Worm (Caenorhabditis elegans) whole organism, L1 larva: ENCODE data around the gene lgc-44.

Source experiments
- Y116A8C.19 ChIP-seq: sonication (generic microtip); optimal IDR thresholded peaks from 2 replicates; lab custom pipeline; 2016; ENCODE audit warnings: missing compliant biosample characterization, missing genetic modification characterization, borderline replicate concordance
- alr-1 ChIP-seq: fragments of 200-800 bp; sonication (Bioruptor generic); optimal IDR thresholded peaks from 2 replicates; lab custom pipeline; 2018; ENCODE audit warnings: borderline replicate concordance, mild to moderate bottlenecking, missing genetic modification characterization, missing compliant biosample characterization
- ama-1 ChIP-seq: fragments of 150-350 bp; optimal IDR thresholded peaks from 2 replicates; lab custom pipeline; 2014
- efl-3 ChIP-seq: fragments of 200-800 bp; sonication (Bioruptor generic); optimal IDR thresholded peaks from 2 replicates; lab custom pipeline; 2018; ENCODE audit warnings: mild to moderate bottlenecking, missing genetic modification characterization, missing compliant biosample characterization
- fos-1 ChIP-seq: fragments of 150-350 bp; optimal IDR thresholded peaks from 2 replicates; lab custom pipeline; 2014; ENCODE audit warnings: missing biosample characterization, missing genetic modification characterization
- hlh-17 ChIP-seq: fragments of 200-800 bp; sonication (Bioruptor generic); optimal IDR thresholded peaks from 2 replicates; lab custom pipeline; 2018; ENCODE audit warnings: missing genetic modification characterization, mild to moderate bottlenecking, missing compliant biosample characterization, moderate library complexity, borderline replicate concordance
- lin-39 ChIP-seq: fragments of 150-350 bp; optimal IDR thresholded peaks from 2 replicates; lab custom pipeline; 2014; ENCODE audit warnings: missing biosample characterization, missing genetic modification reagents, missing genetic modification characterization
- nhr-12 ChIP-seq: sonication (generic microtip); optimal IDR thresholded peaks from 2 replicates; lab custom pipeline; 2017; ENCODE audit warnings: missing biosample characterization, missing genetic modification characterization
- nhr-90 ChIP-seq: sonication (generic microtip); optimal IDR thresholded peaks from 2 replicates; lab custom pipeline; 2016; ENCODE audit warnings: mild to moderate bottlenecking, missing genetic modification characterization, missing compliant biosample characterization; ENCODE audit not compliant: poor library complexity
- skn-1 ChIP-seq: fragments of 150-350 bp; optimal IDR thresholded peaks from 2 replicates; lab custom pipeline; 2014; ENCODE audit warnings: missing biosample characterization, missing genetic modification characterization
- tbx-2 ChIP-seq: sonication (generic microtip); optimal IDR thresholded peaks from 2 replicates; lab custom pipeline; 2016; ENCODE audit warnings: missing genetic modification characterization, missing compliant biosample characterization
- unc-62 ChIP-seq: fragments of 150-350 bp; optimal IDR thresholded peaks from 2 replicates; lab custom pipeline; 2014; ENCODE audit warnings: missing biosample characterization, missing genetic modification reagents, missing genetic modification characterization
- ztf-11 ChIP-seq, 2 experiments: sonication (generic microtip); optimal IDR thresholded peaks; 2 replicates each; lab custom pipeline; 2016 to 2017; ENCODE audit warnings: missing genetic modification characterization in 2 of 2, missing biosample characterization in 1 of 2, missing compliant biosample characterization in 1 of 2

ce11 chrV:11704658-11705057, 32.3 kb upstream of the lgc-44 start:
- TF ChIP-seq nhr-12 (no peak), hlh-17 (GFP tag; lab: Kevin White, UChicago) (no peak), lin-39 (tag; lab: Kevin White, UChicago) (no peak), nhr-90 (tag; lab: Kevin White, UChicago) (no peak), unc-62 (GFP tag; lab: Kevin White, UChicago) (no peak), fos-1 (tag; lab: Kevin White, UChicago) (no peak), ztf-11 (tag; optimal IDR thresholded peaks at IDR 0.05; lab: Kevin White, UChicago) (no peak), Y116A8C.19 (tag; lab: Kevin White, UChicago) (no peak), skn-1 (tag; lab: Kevin White, UChicago) (no peak), tbx-2 (tag; lab: Kevin White, UChicago) (no peak), ama-1 (lab: Kevin White, UChicago) (no peak), alr-1 (tag; lab: Kevin White, UChicago) (no peak), efl-3 (GFP tag; lab: Kevin White, UChicago) (no peak)
